Worm (Caenorhabditis elegans) whole organism, L4/young adult: ENCODE measurements around the gene cpr-5.

Source experiments
- W03F9.2 ChIP-seq: fragments of 150-350 bp; optimal IDR thresholded peaks from 2 replicates; lab custom pipeline; 2014; ENCODE audit warnings: missing biosample characterization, missing genetic modification characterization
- dao-5 ChIP-seq: sonication (generic microtip); optimal IDR thresholded peaks from 2 replicates; lab custom pipeline; 2016; ENCODE audit warnings: missing genotype, missing genetic modification characterization, moderate library complexity, missing compliant biosample characterization
- him-1 ChIP-seq: sonication (generic microtip); optimal IDR thresholded peaks from 2 replicates; lab custom pipeline; 2016; ENCODE audit warnings: missing genotype, missing genetic modification reagents, missing genetic modification characterization, missing compliant biosample characterization

Gene cpr-5

ce11 chrV:1133840-1134239 lies at the start of gene cpr-5:
Gene cpr-5, minus strand, starts transcription at chrV:1134036.
- TF ChIP-seq him-1 (tag; lab: Kevin White, UChicago), result no peak
- TF ChIP-seq dao-5 (tag; lab: Kevin White, UChicago), result no peak
- TF ChIP-seq W03F9.2 (tag; lab: Kevin White, UChicago), result no peak

DNA sequence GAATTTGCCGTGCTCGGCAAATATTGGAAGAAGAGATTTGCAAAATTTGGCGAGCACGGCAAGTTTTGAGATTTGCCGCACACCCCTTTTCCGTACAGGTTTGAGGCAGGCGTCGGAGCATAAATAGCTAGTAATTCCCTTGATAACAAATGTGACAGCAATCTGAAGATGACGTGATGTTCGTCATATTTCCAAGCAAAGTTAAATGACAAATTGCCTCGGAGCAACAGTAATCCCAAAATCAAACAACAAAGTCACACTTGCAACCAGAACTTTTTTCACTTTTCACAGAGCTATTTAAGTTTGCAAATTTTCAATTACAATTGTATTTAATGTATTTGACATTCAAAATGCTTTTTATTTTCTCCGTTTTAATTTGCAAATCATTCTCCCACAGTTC lies 45.4 kb upstream of the cpr-5 start, which contains the start of gene F25A2.1:
Gene F25A2.1 (plus strand): TSS at position 301 of the 400 bp plus-strand sequence.
- no peak for TF ChIP-seq W03F9.2 (tag; lab: Kevin White, UChicago)
- TF ChIP-seq him-1 (tag; lab: Kevin White, UChicago), result no peak
- TF ChIP-seq dao-5 (tag; lab: Kevin White, UChicago), result no peak

DNA sequence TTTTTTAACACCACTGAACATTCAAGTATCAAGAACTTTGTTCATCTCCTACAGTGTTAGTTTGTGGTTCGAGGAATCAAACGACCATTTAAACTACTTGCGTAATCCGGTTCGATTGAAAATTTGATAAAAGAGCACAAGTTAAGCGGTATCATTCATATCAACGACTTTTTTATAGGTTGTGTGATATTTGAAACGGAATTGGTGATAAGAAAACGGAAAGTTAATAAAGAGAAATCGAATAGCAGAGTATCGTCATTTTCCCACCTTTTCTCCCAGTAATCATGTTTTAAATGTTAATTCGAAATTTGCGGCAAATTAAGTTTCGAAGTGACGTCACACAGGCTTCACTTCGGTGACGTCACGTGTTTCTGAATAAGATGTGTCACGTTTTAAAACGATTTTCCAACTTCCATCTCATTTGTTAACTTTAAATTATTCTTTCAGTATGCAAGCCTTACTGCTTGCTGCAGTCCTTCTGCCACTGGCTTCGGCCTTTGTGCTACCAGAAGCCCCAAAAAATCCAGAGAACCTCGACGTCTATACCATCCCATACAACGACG lies 42.5 kb upstream of the cpr-5 start, which contains the start of gene T21H3.1:
Gene T21H3.1 (plus strand): TSS at position 448 of the 563 bp plus-strand sequence.
- TF ChIP-seq W03F9.2 (tag; lab: Kevin White, UChicago), result no peak
- no peak for TF ChIP-seq him-1 (tag; lab: Kevin White, UChicago)
- no peak for TF ChIP-seq dao-5 (tag; lab: Kevin White, UChicago)

ce11 chrV:1170591-1170990 lies 36.8 kb upstream of the cpr-5 start:
- TF ChIP-seq him-1 (tag; lab: Kevin White, UChicago), result no peak

DNA sequence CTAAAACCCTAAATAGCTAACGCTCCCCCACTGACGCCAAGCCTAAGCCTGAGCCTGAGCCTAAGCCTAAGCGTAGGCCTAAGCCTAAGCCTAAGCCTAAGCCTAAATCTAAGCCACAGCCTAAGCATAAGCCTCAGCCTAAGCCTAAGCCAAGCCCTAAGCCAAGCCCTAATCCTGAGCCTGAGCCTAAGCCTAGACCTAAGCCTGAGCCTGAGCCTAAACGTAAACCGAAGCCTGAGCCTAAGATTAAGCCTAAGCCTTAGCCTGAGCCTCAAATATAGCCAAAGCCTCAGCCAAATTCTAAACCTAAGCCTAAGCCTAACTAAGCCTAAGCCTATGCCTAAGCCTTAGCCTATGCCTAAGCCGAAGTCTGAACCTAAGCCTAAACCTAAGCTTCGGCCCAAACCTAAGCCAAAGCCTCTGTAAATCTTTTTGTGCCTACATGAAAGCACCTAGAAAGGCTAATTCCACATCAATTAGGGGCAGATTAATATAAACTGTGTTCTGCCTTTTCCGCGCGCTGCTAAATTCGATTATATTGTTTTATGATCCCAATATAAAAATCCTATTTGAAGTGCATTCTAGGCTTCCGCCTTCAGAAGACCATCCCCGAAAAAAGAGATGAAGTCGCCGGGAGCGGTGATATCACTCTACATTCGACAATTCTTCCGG lies 31.4 kb upstream of the cpr-5 start, which contains the start of gene ptr-16:
Gene ptr-16 (plus strand): TSS at position 622 of the 672 bp plus-strand sequence.
- TF ChIP-seq W03F9.2 (tag; lab: Kevin White, UChicago) (no peak), dao-5 (tag; lab: Kevin White, UChicago) (no peak), him-1 (tag; lab: Kevin White, UChicago) (no peak)

ce11 chrV:1164196-1164691 lies 30.4 kb upstream of the cpr-5 start, which contains the start of gene T21H3.5:
Gene T21H3.5, minus strand, starts transcription at chrV:1164293.
- TF ChIP-seq dao-5 (tag; lab: Kevin White, UChicago), result no peak
- no peak for TF ChIP-seq him-1 (tag; lab: Kevin White, UChicago)
- no peak for TF ChIP-seq W03F9.2 (tag; lab: Kevin White, UChicago)

DNA sequence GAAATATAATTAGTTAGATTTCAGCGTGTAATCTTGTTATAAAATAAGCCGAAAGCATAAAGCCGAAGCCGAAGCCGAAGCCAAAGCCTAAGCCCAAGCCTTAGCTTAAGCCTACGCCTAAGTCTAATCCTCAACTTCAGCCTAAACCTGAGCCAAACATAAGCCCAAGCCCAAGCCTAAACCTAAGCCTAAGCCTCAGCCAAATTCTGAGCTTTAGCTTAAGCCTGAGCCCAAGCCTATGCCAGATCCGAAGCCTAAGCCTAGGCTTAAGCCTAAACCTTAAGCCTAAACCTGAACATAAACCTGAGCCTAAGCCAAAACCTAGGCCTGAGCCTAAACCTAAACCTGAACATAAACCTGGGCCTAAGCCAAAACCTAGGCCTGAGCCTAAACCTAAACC lies 26.9 kb upstream of the cpr-5 start:
- TF ChIP-seq him-1 (tag; lab: Kevin White, UChicago) (no peak), W03F9.2 (tag; lab: Kevin White, UChicago) (no peak), dao-5 (tag; lab: Kevin White, UChicago) (no peak)

ce11 chrV:1158247-1158646 lies 24.4 kb upstream of the cpr-5 start:
- TF ChIP-seq him-1 (tag; lab: Kevin White, UChicago) (peak; percentile 66), W03F9.2 (tag; lab: Kevin White, UChicago) (no peak), dao-5 (tag; lab: Kevin White, UChicago) (no peak)

DNA sequence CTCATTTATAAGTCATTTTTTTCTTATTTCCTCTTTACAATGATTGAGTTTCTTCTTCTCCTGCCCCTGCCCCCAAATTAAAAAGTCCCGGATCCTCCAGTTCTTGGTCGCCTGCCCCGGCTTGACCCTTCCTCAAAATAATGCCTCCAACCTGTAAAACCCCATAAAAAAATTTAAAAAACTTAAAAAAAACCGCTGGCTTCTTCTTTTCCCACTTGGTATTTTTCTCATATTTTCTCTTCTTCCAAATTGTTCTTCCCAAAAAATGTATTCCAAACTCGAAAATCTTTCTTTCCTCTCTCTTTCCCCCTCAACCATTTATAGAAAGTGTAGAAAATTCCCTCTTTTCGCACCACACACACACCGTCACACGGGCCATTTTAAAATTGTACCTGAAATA lies 23.6 kb upstream of the cpr-5 start:
- TF ChIP-seq W03F9.2 (tag; lab: Kevin White, UChicago) (no peak), him-1 (tag; lab: Kevin White, UChicago) (no peak), dao-5 (tag; lab: Kevin White, UChicago) (no peak)

DNA sequence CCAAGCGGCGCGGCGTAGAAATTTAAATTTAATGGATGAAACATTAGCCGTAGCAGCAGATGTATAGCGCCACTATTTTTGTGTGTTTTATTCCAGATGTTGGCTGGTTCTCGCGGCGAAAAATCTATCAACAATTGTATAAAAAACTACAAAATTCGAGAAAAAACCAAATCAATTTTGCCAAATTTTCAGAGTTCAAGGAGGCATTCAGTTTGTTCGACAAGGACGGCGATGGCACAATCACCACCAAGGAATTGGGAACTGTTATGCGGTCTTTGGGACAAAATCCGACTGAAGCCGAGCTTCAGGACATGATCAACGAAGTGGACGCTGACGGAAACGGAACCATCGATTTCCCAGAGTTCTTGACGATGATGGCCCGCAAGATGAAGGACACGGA lies 22.6 kb upstream of the cpr-5 start:
- TF ChIP-seq dao-5 (tag; lab: Kevin White, UChicago) (no peak), him-1 (tag; lab: Kevin White, UChicago) (no peak), W03F9.2 (tag; lab: Kevin White, UChicago) (no peak)

ce11 chrV:1155914-1156313 lies 22.1 kb upstream of the cpr-5 start, which contains the start of gene cmd-1:
Gene cmd-1, plus strand, starts transcription at chrV:1156271.
- no peak for TF ChIP-seq him-1 (tag; lab: Kevin White, UChicago)
- no peak for TF ChIP-seq dao-5 (tag; lab: Kevin White, UChicago)
- no peak for TF ChIP-seq W03F9.2 (tag; lab: Kevin White, UChicago)

ce11 chrV:1154472-1155278 lies 20.8 kb upstream of the cpr-5 start:
- TF ChIP-seq dao-5 (tag; lab: Kevin White, UChicago) (no peak), him-1 (tag; lab: Kevin White, UChicago) (no peak), W03F9.2 (tag; lab: Kevin White, UChicago) (no peak)

- TF ChIP-seq him-1 (tag; lab: Kevin White, UChicago) (peak; percentile 54), W03F9.2 (tag; lab: Kevin White, UChicago) (no peak)
Measured at ce11 chrV:1153925-1154324, 20.1 kb upstream of the cpr-5 start.
